Fruit fly (Drosophila melanogaster): ENCODE measurements around the gene CG43057.

The CG43057 gene

DNA sequence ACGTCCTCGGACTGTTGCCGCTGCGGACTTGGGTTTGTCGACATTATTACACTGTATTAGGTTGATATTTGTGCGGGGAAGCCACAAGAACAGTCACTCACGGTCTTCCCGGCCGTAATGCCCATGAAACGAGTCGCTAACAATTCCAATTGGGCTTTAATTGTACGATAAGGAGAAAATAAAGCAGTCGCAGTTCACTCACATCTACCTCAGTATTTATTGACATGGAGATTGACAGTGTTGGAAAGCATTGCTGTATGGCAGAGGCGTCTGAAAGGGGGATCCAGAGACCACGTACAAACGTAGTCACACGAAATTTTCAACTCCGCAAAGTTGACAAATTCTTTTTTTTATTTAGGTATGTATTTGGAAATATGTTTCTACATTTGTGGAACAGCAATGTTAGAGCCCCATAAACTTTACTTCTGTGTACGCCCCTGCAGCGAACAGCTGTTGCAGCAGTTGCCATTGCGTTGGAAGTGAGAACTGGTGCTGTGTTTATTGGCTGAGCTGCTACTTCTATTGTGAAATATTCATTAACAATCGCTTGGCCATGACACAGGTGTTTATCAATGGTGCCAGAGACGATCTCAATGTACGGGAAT is 31.0 kb downstream of the CG43057 start, which contains the start of the genes CG8372 and CG8360 (continued):
- no peak for TF ChIP-seq CG1832 (GFP tag; optimal IDR thresholded peaks at IDR 0.05)
- TF ChIP-seq tup (GFP tag; optimal IDR thresholded peaks at IDR 0.05), result peak; percentile 99
- peak; percentile 99 for TF ChIP-seq HmgZ (tag; optimal IDR thresholded peaks at IDR 0.05)
- TF ChIP-seq CG14050 (GFP tag; IDR thresholded peaks at IDR 0.05), result peak; percentile 99
- TF ChIP-seq CG12236 (GFP tag; optimal IDR thresholded peaks at IDR 0.05), result peak; percentile 99
- TF ChIP-seq CG1603 (tag; optimal IDR thresholded peaks at IDR 0.05), result peak; percentile 97
- peak; percentile 97 for TF ChIP-seq oc (tag; optimal IDR thresholded peaks at IDR 0.05)
- peak; percentile 98 for TF ChIP-seq org-1 (GFP tag; optimal IDR thresholded peaks at IDR 0.05)
- TF ChIP-seq ems (GFP tag; optimal IDR thresholded peaks at IDR 0.05), result peak; percentile 99
- TF ChIP-seq CG8281 (tag; optimal IDR thresholded peaks at IDR 0.05), result peak; percentile 91
- peak; percentile 93 for TF ChIP-seq ham (GFP tag; IDR thresholded peaks at IDR 0.05)
- TF ChIP-seq Scr (GFP tag; IDR thresholded peaks at IDR 0.05; ENCODE audit: partially characterized antibody), result peak; percentile 49
- TF ChIP-seq dysf (GFP tag; IDR thresholded peaks at IDR 0.05), result peak; percentile 99
- peak; percentile 92 for TF ChIP-seq grn (GFP tag; optimal IDR thresholded peaks at IDR 0.05)
- TF ChIP-seq BtbVII (GFP tag; optimal IDR thresholded peaks at IDR 0.05), result peak; percentile 98
- TF ChIP-seq Atf6 (GFP tag; IDR thresholded peaks at IDR 0.05), result peak; percentile 99
- peak; percentile 99 for TF ChIP-seq CG18599 (GFP tag; optimal IDR thresholded peaks at IDR 0.05)
- TF ChIP-seq Mrtf (GFP tag; IDR thresholded peaks at IDR 0.05), result peak; percentile 99
- peak; percentile 97 for TF ChIP-seq CG6765 (GFP tag; optimal IDR thresholded peaks at IDR 0.05)
- TF ChIP-seq al (GFP tag; IDR thresholded peaks at IDR 0.05), result peak; percentile 98
- TF ChIP-seq dm (GFP tag; optimal IDR thresholded peaks at IDR 0.05), result peak; percentile 98
- peak; percentile 99 for TF ChIP-seq CG8089 (GFP tag; optimal IDR thresholded peaks at IDR 0.05)
- peak; percentile 97 for TF ChIP-seq CG17361 (GFP tag; IDR thresholded peaks at IDR 0.05)
- TF ChIP-seq lab (GFP tag; optimal IDR thresholded peaks at IDR 0.05), result peak; percentile 99
- peak; percentile 94 for TF ChIP-seq sd (tag; optimal IDR thresholded peaks at IDR 0.05)
- TF ChIP-seq eve (GFP tag; optimal IDR thresholded peaks at IDR 0.05), result peak in 1 of 2 experiments; percentile 46
- peak; percentile 96 for TF ChIP-seq Vsx1 (GFP tag; optimal IDR thresholded peaks at IDR 0.05)
- peak; percentile 99 for TF ChIP-seq CG10462 (GFP tag; optimal IDR thresholded peaks at IDR 0.05)
- TF ChIP-seq CG4707 (GFP tag; optimal IDR thresholded peaks at IDR 0.05), result peak; percentile 95
- peak; percentile 87 for TF ChIP-seq CG30020 (tag; optimal IDR thresholded peaks at IDR 0.05)
- peak; percentile 94 for TF ChIP-seq CG3163 (GFP tag; optimal IDR thresholded peaks at IDR 0.05)
- peak; percentile 98 for TF ChIP-seq danr (GFP tag; IDR thresholded peaks at IDR 0.05)
- TF ChIP-seq gfzf (GFP tag; optimal IDR thresholded peaks at IDR 0.05), result peak; percentile 46
- TF ChIP-seq CG1792 (GFP tag; optimal IDR thresholded peaks at IDR 0.05), result peak; percentile 98
- peak; percentile 99 for TF ChIP-seq H15 (GFP tag; IDR thresholded peaks at IDR 0.05)
- peak; percentile 18 for TF ChIP-seq Kr (GFP tag; optimal IDR thresholded peaks at IDR 0.05)
- peak; percentile 96 for TF ChIP-seq dan (GFP tag; IDR thresholded peaks at IDR 0.05)
- TF ChIP-seq mld (GFP tag; IDR thresholded peaks at IDR 0.05; ENCODE audit: partially characterized antibody), result no peak
- peak; percentile 99 for TF ChIP-seq CG7839 (tag; optimal IDR thresholded peaks at IDR 0.05)
- TF ChIP-seq H2.0 (GFP tag; IDR thresholded peaks at IDR 0.05), result peak; percentile 99
- peak; percentile 83 for TF ChIP-seq CG7928 (GFP tag; optimal IDR thresholded peaks at IDR 0.05)
- TF ChIP-seq HLH54F (GFP tag; optimal IDR thresholded peaks at IDR 0.05), result peak; percentile 99
- peak; percentile 97 for TF ChIP-seq odd (GFP tag; optimal IDR thresholded peaks at IDR 0.05)
- no peak for TF ChIP-seq zen2 (GFP tag; IDR thresholded peaks at IDR 0.05; ENCODE audit: partially characterized antibody)
- peak; percentile 76 for TF ChIP-seq CTCF (GFP tag; optimal IDR thresholded peaks at IDR 0.05)
- peak; percentile 97 for TF ChIP-seq Hand (GFP tag; optimal IDR thresholded peaks at IDR 0.05)
- peak; percentile 99 for TF ChIP-seq nmo (GFP tag; optimal IDR thresholded peaks at IDR 0.05)
- peak; percentile 95 for TF ChIP-seq Neu2 (GFP tag; optimal IDR thresholded peaks at IDR 0.05; ENCODE audit: borderline replicate concordance)
- peak; percentile 89 for TF ChIP-seq E2f2 (GFP tag; IDR thresholded peaks at IDR 0.05)
- TF ChIP-seq CG11696 (GFP tag; IDR thresholded peaks at IDR 0.05), result peak; percentile 96

Measured in whole organism, embryonic.